Fruit fly (Drosophila melanogaster) whole organism, adult: ENCODE measurements around the gene tgo.
A peak's percentile ranks its signal among the peaks of the same experiment; 100 is the strongest.

ENCODE experiments used
- CG12768 ChIP-seq: fragments of 200-800 bp; sonication (Bioruptor generic); optimal IDR thresholded peaks from 2 replicates; lab custom pipeline; 2017; ENCODE audit warnings: missing biosample characterization, missing genetic modification characterization, mild to moderate bottlenecking, moderate library complexity, missing genetic modification reagents
- CG1620 ChIP-seq: fragments of 200-800 bp; sonication (Bioruptor generic); optimal IDR thresholded peaks from 2 replicates; lab custom pipeline; 2016; ENCODE audit warnings: missing biosample characterization, missing genetic modification characterization
- CG5204 ChIP-seq: fragments of 200-800 bp; sonication (Bioruptor generic); optimal IDR thresholded peaks from 2 replicates; lab custom pipeline; 2016; ENCODE audit warnings: missing biosample characterization, missing genetic modification characterization
- CG7045 ChIP-seq: fragments of 200-800 bp; sonication (Bioruptor generic); optimal IDR thresholded peaks from 2 replicates; lab custom pipeline; 2017; ENCODE audit warnings: missing biosample characterization, mild to moderate bottlenecking, missing genetic modification characterization
- CG7101 ChIP-seq: fragments of 200-800 bp; sonication (Bioruptor generic); optimal IDR thresholded peaks from 2 replicates; lab custom pipeline; 2018; ENCODE audit warnings: missing biosample characterization, mild to moderate bottlenecking, missing genetic modification characterization, moderate library complexity
- Clk ChIP-seq: fragments of 200-800 bp; sonication (Bioruptor generic); optimal IDR thresholded peaks from 2 replicates; lab custom pipeline; 2017; ENCODE audit warnings: missing biosample characterization, missing genetic modification characterization
- Crg-1 ChIP-seq: fragments of 200-800 bp; sonication (Bioruptor generic); optimal IDR thresholded peaks from 2 replicates; lab custom pipeline; 2016; ENCODE audit warnings: missing biosample characterization, missing genetic modification characterization
- cic ChIP-seq: fragments of 200-800 bp; sonication (Bioruptor generic); optimal IDR thresholded peaks from 2 replicates; lab custom pipeline; 2017; ENCODE audit warnings: missing biosample characterization, mild to moderate bottlenecking, missing genetic modification characterization, moderate library complexity
- cnc ChIP-seq, 2 experiments: fragments of >200 bp; optimal IDR thresholded peaks; 2 replicates each; lab custom pipeline; 2017
- kay ChIP-seq: fragments of 200-800 bp; sonication (Bioruptor generic); peaks from one replicate; lab custom pipeline; 2016; ENCODE audit warnings: missing biosample characterization, missing genetic modification characterization, borderline replicate concordance
- ovo ChIP-seq: fragments of 200-800 bp; sonication (Bioruptor generic); optimal IDR thresholded peaks from 2 replicates; lab custom pipeline; 2016; ENCODE audit warnings: missing biosample characterization, missing genetic modification characterization
- tj ChIP-seq: fragments of 200-800 bp; sonication (Bioruptor generic); optimal IDR thresholded peaks from 3 replicates; lab custom pipeline; 2017; ENCODE audit warnings: missing biosample characterization, mild to moderate bottlenecking, missing genetic modification characterization, moderate library complexity
- toe ChIP-seq: fragments of 200-800 bp; sonication (Bioruptor generic); optimal IDR thresholded peaks from 2 replicates; lab custom pipeline; 2016; ENCODE audit warnings: missing biosample characterization, missing genetic modification characterization

dm6 chr3R:9055119-9056105 lies 35.6 kb upstream of the tgo start:
- no peak for TF ChIP-seq Crg-1
- peak; percentile 77 for TF ChIP-seq CG7045 (GFP tag; lab: Kevin White, UChicago)
- peak; percentile 59 for TF ChIP-seq CG1620 (GFP tag; lab: Kevin White, UChicago)
- TF ChIP-seq cnc (optimal IDR thresholded peaks at IDR 0.05; lab: Kevin White, UChicago), result no peak
- peak; percentile 92 for TF ChIP-seq kay (GFP tag; lab: Kevin White, UChicago)
- TF ChIP-seq CG7101 (tag; lab: Kevin White, UChicago), result peak; percentile 79
- peak; percentile 14 for TF ChIP-seq toe (GFP tag; lab: Kevin White, UChicago)
- no peak for TF ChIP-seq Clk (GFP tag; lab: Kevin White, UChicago)
- TF ChIP-seq CG12768, result no peak
- TF ChIP-seq CG5204 (GFP tag; lab: Kevin White, UChicago), result peak; percentile 43
- TF ChIP-seq cic (GFP tag; lab: Kevin White, UChicago), result no peak
- peak; percentile 86 for TF ChIP-seq tj
- TF ChIP-seq ovo (GFP tag; lab: Kevin White, UChicago), result no peak
